Worm (Caenorhabditis elegans) whole organism, L1 larva: ENCODE results near the gene R01H2.2.

Experiments used
- C04F5.9 ChIP-seq: sonication (generic microtip); optimal IDR thresholded peaks from 2 replicates; lab custom pipeline; 2016; ENCODE audit warnings: missing genetic modification characterization, missing compliant biosample characterization
- C34B4.2 ChIP-seq: sonication (generic microtip); optimal IDR thresholded peaks from 2 replicates; lab custom pipeline; 2017; ENCODE audit warnings: mild to moderate bottlenecking, missing genetic modification characterization, missing compliant biosample characterization
- alr-1 ChIP-seq: fragments of 200-800 bp; sonication (Bioruptor generic); optimal IDR thresholded peaks from 2 replicates; lab custom pipeline; 2018; ENCODE audit warnings: borderline replicate concordance, mild to moderate bottlenecking, missing genetic modification characterization, missing compliant biosample characterization
- ama-1 ChIP-seq: fragments of 150-350 bp; optimal IDR thresholded peaks from 2 replicates; lab custom pipeline; 2014
- ceh-63 ChIP-seq: fragments of 200-800 bp; sonication (Bioruptor generic); optimal IDR thresholded peaks from 2 replicates; lab custom pipeline; 2018; ENCODE audit warnings: mild to moderate bottlenecking, missing genetic modification characterization, missing compliant biosample characterization
- ceh-82 ChIP-seq, 3 experiments: fragments of 150-350 bp in 1 of 3; sonication (generic microtip) in 2 of 3; optimal IDR thresholded peaks; 2 replicates each; lab custom pipeline; 2014 to 2017; ENCODE audit warnings: missing biosample characterization in 3 of 3, missing genetic modification characterization in 3 of 3
- ceh-88 ChIP-seq: fragments of 200-800 bp; sonication (Bioruptor generic); IDR thresholded peaks from 2 replicates; pipeline ENCODE4 v1.3.6; 2022; ENCODE audit warnings: missing genetic modification characterization, missing compliant biosample characterization
- ceh-90 ChIP-seq: sonication (generic microtip); optimal IDR thresholded peaks from 2 replicates; lab custom pipeline; 2016; ENCODE audit warnings: missing genetic modification characterization, missing compliant biosample characterization
- efl-1 ChIP-seq, 4 experiments: fragments of 150-350 bp; optimal IDR thresholded peaks in 3 of 4; peaks in 1 of 4; 1 replicate in 1 of 4; 2 replicates in 3 of 4; lab custom pipeline; 2014; ENCODE audit warnings: missing biosample characterization in 2 of 4, missing genetic modification characterization in 2 of 4, missing genetic modification reagents in 2 of 4
- efl-3 ChIP-seq: fragments of 200-800 bp; sonication (Bioruptor generic); optimal IDR thresholded peaks from 2 replicates; lab custom pipeline; 2018; ENCODE audit warnings: mild to moderate bottlenecking, missing genetic modification characterization, missing compliant biosample characterization
- elt-2 ChIP-seq: sonication (generic microtip); optimal IDR thresholded peaks from 2 replicates; lab custom pipeline; 2016; ENCODE audit warnings: missing genetic modification characterization, mild to moderate bottlenecking, inconsistent platforms, missing compliant biosample characterization, missing genetic modification reagents
- elt-3 ChIP-seq, 6 experiments: fragments of 150-350 bp in 1 of 6; sonication (generic microtip); optimal IDR thresholded peaks; 2 replicates each; lab custom pipeline; 2017 to 2018; ENCODE audit warnings: missing biosample characterization in 6 of 6, missing genetic modification characterization in 6 of 6, inconsistent platforms in 1 of 6
- fkh-10 ChIP-seq: sonication (generic microtip); optimal IDR thresholded peaks from 2 replicates; lab custom pipeline; 2017; ENCODE audit warnings: missing biosample characterization, missing genetic modification reagents, missing genetic modification characterization
- fkh-8 ChIP-seq: sonication (generic microtip); optimal IDR thresholded peaks from 2 replicates; lab custom pipeline; 2016; ENCODE audit warnings: mild to moderate bottlenecking, missing genetic modification characterization, missing compliant biosample characterization
- irx-1 ChIP-seq: sonication (generic microtip); optimal IDR thresholded peaks from 2 replicates; lab custom pipeline; 2016; ENCODE audit warnings: missing genetic modification characterization, missing compliant biosample characterization
- isw-1 ChIP-seq: fragments of 200-800 bp; sonication (Bioruptor generic); IDR thresholded peaks from 2 replicates; pipeline ENCODE4 v1.3.6; 2022; ENCODE audit warnings: missing genetic modification characterization, missing compliant biosample characterization
- lin-13 ChIP-seq: fragments of 150-350 bp; optimal IDR thresholded peaks from 2 replicates; lab custom pipeline; 2014; ENCODE audit warnings: missing biosample characterization, missing genetic modification reagents, missing genetic modification characterization
- lin-14 ChIP-seq: fragments of 200-800 bp; sonication (Bioruptor generic); optimal IDR thresholded peaks from 2 replicates; lab custom pipeline; 2018; ENCODE audit warnings: mild to moderate bottlenecking, missing genetic modification characterization, moderate library complexity, missing compliant biosample characterization
- lin-15B ChIP-seq: fragments of 150-350 bp; sonication (generic microtip); optimal IDR thresholded peaks from 3 replicates; lab custom pipeline; 2014; ENCODE audit warnings: missing biosample characterization, missing genetic modification characterization
- lin-35 ChIP-seq, 2 experiments: fragments of 150-350 bp; optimal IDR thresholded peaks; 2 replicates each; lab custom pipeline; 2014; ENCODE audit warnings: missing biosample characterization in 2 of 2, missing genetic modification characterization in 2 of 2, missing genetic modification reagents in 2 of 2
- lsy-2 ChIP-seq, 2 experiments: fragments of 150-350 bp; optimal IDR thresholded peaks; 2 replicates each; lab custom pipeline; 2014; ENCODE audit warnings: missing biosample characterization in 2 of 2, missing genetic modification characterization in 2 of 2
- mab-9 ChIP-seq: fragments of 200-800 bp; sonication (Bioruptor generic); IDR thresholded peaks from 2 replicates; pipeline ENCODE4 v1.3.6; 2022; ENCODE audit warnings: missing genetic modification reagents, missing genetic modification characterization, missing compliant biosample characterization
- mdl-1 ChIP-seq, 2 experiments: fragments of 150-350 bp; optimal IDR thresholded peaks; 2 replicates each; lab custom pipeline; 2014 to 2017; ENCODE audit warnings: missing biosample characterization in 2 of 2, missing genetic modification characterization in 2 of 2, inconsistent platforms in 1 of 2
- mef-2 ChIP-seq: fragments of 150-350 bp; optimal IDR thresholded peaks from 2 replicates; lab custom pipeline; 2014; ENCODE audit warnings: missing biosample characterization, missing genetic modification characterization
- mep-1 ChIP-seq: fragments of 150-350 bp; optimal IDR thresholded peaks from 2 replicates; lab custom pipeline; 2014; ENCODE audit warnings: missing biosample characterization, missing genetic modification characterization
- nhr-11 ChIP-seq: fragments of 150-350 bp; optimal IDR thresholded peaks from 2 replicates; lab custom pipeline; 2014; ENCODE audit warnings: missing biosample characterization, missing genetic modification characterization
- nhr-12 ChIP-seq: sonication (generic microtip); optimal IDR thresholded peaks from 2 replicates; lab custom pipeline; 2017; ENCODE audit warnings: missing biosample characterization, missing genetic modification characterization
- nhr-19 ChIP-seq: fragments of 200-800 bp; sonication (Bioruptor generic); conservative IDR thresholded peaks from 2 replicates; pipeline ENCODE4 v1.3.6; 2022; ENCODE audit warnings: missing genetic modification characterization, missing compliant biosample characterization
- nhr-20 ChIP-seq: sonication (generic microtip); optimal IDR thresholded peaks from 2 replicates; lab custom pipeline; 2016; ENCODE audit warnings: mild to moderate bottlenecking, missing genetic modification characterization, missing compliant biosample characterization
- nhr-28 ChIP-seq: fragments of 150-350 bp; optimal IDR thresholded peaks from 2 replicates; lab custom pipeline; 2014; ENCODE audit warnings: missing biosample characterization, missing genetic modification characterization
- nhr-47 ChIP-seq: sonication (generic microtip); optimal IDR thresholded peaks from 2 replicates; lab custom pipeline; 2016; ENCODE audit warnings: mild to moderate bottlenecking, missing genetic modification characterization, moderate library complexity, missing compliant biosample characterization
- nhr-71 ChIP-seq: sonication (generic microtip); optimal IDR thresholded peaks from 2 replicates; lab custom pipeline; 2016; ENCODE audit warnings: mild to moderate bottlenecking, missing genetic modification characterization, moderate library complexity, missing compliant biosample characterization
- nhr-76 ChIP-seq: sonication (generic microtip); optimal IDR thresholded peaks from 2 replicates; lab custom pipeline; 2017; ENCODE audit warnings: missing biosample characterization, missing genetic modification characterization
- nhr-84 ChIP-seq: sonication (generic microtip); optimal IDR thresholded peaks from 2 replicates; lab custom pipeline; 2017; ENCODE audit warnings: missing biosample characterization, missing genetic modification characterization
- nhr-85 ChIP-seq: sonication (generic microtip); peaks from one replicate; lab custom pipeline; 2016; ENCODE audit warnings: missing genetic modification characterization, inconsistent platforms, missing compliant biosample characterization
- pax-3 ChIP-seq: fragments of 200-800 bp; sonication (Bioruptor generic); optimal IDR thresholded peaks from 2 replicates; lab custom pipeline; 2018; ENCODE audit warnings: mild to moderate bottlenecking, missing genetic modification characterization, moderate library complexity, missing compliant biosample characterization
- pqm-1 ChIP-seq: sonication (generic microtip); optimal IDR thresholded peaks from 3 replicates; lab custom pipeline; 2017; ENCODE audit warnings: missing biosample characterization, missing genetic modification characterization
- rnt-1 ChIP-seq: sonication (generic microtip); optimal IDR thresholded peaks from 2 replicates; lab custom pipeline; 2016; ENCODE audit warnings: mild to moderate bottlenecking, missing genetic modification characterization, moderate library complexity, missing compliant biosample characterization
- skn-1 ChIP-seq: fragments of 150-350 bp; optimal IDR thresholded peaks from 2 replicates; lab custom pipeline; 2014; ENCODE audit warnings: missing biosample characterization, missing genetic modification characterization
- snpc-4 ChIP-seq: fragments of 150-350 bp; optimal IDR thresholded peaks from 2 replicates; lab custom pipeline; 2014; ENCODE audit warnings: missing biosample characterization, missing genetic modification characterization
- snu-23 ChIP-seq: sonication (generic microtip); optimal IDR thresholded peaks from 2 replicates; lab custom pipeline; 2016; ENCODE audit warnings: missing genetic modification characterization, missing compliant biosample characterization
- sox-4 ChIP-seq: sonication (generic microtip); optimal IDR thresholded peaks from 2 replicates; lab custom pipeline; 2016; ENCODE audit warnings: missing genetic modification characterization, missing compliant biosample characterization
- sup-37 ChIP-seq: fragments of 200-800 bp; sonication (Bioruptor generic); optimal IDR thresholded peaks from 2 replicates; lab custom pipeline; 2018; ENCODE audit warnings: mild to moderate bottlenecking, missing genetic modification characterization, missing compliant biosample characterization
- swsn-7 ChIP-seq: sonication (generic microtip); optimal IDR thresholded peaks from 2 replicates; lab custom pipeline; 2016; ENCODE audit warnings: missing genetic modification characterization, missing compliant biosample characterization
- tbx-2 ChIP-seq: sonication (generic microtip); optimal IDR thresholded peaks from 2 replicates; lab custom pipeline; 2016; ENCODE audit warnings: missing genetic modification characterization, missing compliant biosample characterization
- unc-130 ChIP-seq: fragments of 150-350 bp; optimal IDR thresholded peaks from 2 replicates; lab custom pipeline; 2017; ENCODE audit warnings: missing biosample characterization, missing genetic modification characterization, inconsistent platforms
- unc-62 ChIP-seq: fragments of 150-350 bp; optimal IDR thresholded peaks from 2 replicates; lab custom pipeline; 2014; ENCODE audit warnings: missing biosample characterization, missing genetic modification reagents, missing genetic modification characterization
- unc-86 ChIP-seq: sonication (generic microtip); optimal IDR thresholded peaks from 2 replicates; lab custom pipeline; 2016; ENCODE audit warnings: missing genetic modification characterization, missing compliant biosample characterization
- vab-15 ChIP-seq: sonication (generic microtip); optimal IDR thresholded peaks from 2 replicates; lab custom pipeline; 2017; ENCODE audit warnings: missing genotype, mild to moderate bottlenecking, missing genetic modification characterization, missing compliant biosample characterization
- ztf-4 ChIP-seq: fragments of 150-350 bp; optimal IDR thresholded peaks from 2 replicates; lab custom pipeline; 2014; ENCODE audit warnings: missing biosample characterization, missing genetic modification characterization

The R01H2.2 gene

DNA sequence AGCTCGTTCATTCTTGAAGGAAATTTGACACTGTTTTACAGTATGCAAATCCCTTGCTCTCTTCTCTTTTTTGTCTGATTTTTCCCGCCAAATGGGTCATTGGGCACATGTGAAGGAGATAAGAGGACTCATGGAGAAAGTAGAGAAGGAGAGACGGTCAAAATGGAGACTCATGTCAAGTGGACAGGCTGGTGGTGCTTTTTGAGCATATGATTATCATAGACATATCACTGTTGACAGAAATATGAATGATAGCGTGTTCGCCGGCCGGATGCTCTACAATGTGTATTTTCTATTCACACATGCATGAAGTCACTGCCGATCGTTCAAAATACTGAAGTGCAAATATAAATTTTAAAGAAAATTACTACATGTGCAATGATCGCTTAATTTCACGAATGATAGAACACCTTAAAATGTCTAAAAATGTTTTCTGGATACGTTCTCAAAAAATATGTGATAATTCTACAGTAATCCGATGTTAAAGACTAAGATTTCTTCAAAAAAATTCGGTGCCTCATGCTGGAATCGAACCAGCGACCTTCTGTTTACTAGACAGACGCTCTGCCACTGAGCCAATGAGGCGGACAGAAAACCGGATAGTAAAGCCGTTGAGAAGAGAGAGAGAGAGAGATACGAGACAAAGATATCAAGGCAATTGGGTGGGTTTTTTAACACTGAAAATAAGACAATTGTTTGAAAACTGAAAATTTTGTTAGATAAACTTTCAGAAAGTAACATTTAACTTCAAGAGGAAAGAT, 26.1 kb upstream of the R01H2.2 start (continued):
- TF ChIP-seq C04F5.9 (tag; lab: Kevin White, UChicago) = no peak
- TF ChIP-seq elt-3 (tag; optimal IDR thresholded peaks at IDR 0.05; lab: Kevin White, UChicago) = peak in 1 of 6 experiments; percentile 1
- TF ChIP-seq fkh-8 (tag; lab: Kevin White, UChicago) = peak; percentile 51
- TF ChIP-seq lin-14 (GFP tag; lab: Kevin White, UChicago) = peak; percentile 15
- peak; percentile 41 for TF ChIP-seq mep-1 (tag; lab: Kevin White, UChicago)
- TF ChIP-seq unc-62 (GFP tag; lab: Kevin White, UChicago) = no peak
- peak; percentile 85 for TF ChIP-seq snpc-4
- peak; percentile 53 for TF ChIP-seq nhr-47 (tag; lab: Kevin White, UChicago)
- TF ChIP-seq nhr-76 = no peak
- TF ChIP-seq ceh-88 (GFP tag; lab: Robert Waterston, UW) = no peak
- no peak for TF ChIP-seq irx-1
- peak; percentile 15 for TF ChIP-seq skn-1 (tag; lab: Kevin White, UChicago)
- TF ChIP-seq unc-86 = no peak
- no peak for TF ChIP-seq ama-1 (lab: Kevin White, UChicago)
- no peak for TF ChIP-seq unc-130 (tag; lab: Kevin White, UChicago)
- TF ChIP-seq fkh-10 (GFP tag; lab: Kevin White, UChicago) = no peak
- no peak for TF ChIP-seq lin-15B (tag; lab: Kevin White, UChicago)
- peak; percentile 41 for TF ChIP-seq swsn-7 (tag; lab: Kevin White, UChicago)
- TF ChIP-seq lin-13 (GFP tag; lab: Kevin White, UChicago) = peak; percentile 2
- TF ChIP-seq sox-4 (tag; lab: Kevin White, UChicago) = no peak
- no peak for TF ChIP-seq mab-9 (GFP tag; lab: Robert Waterston, UW)
- TF ChIP-seq pqm-1 (tag; lab: Kevin White, UChicago) = no peak
- TF ChIP-seq pax-3 = peak; percentile 15
- TF ChIP-seq rnt-1 = peak; percentile 49
- peak; percentile 60 to 63 for TF ChIP-seq lsy-2 (tag; optimal IDR thresholded peaks at IDR 0.05; lab: Kevin White, UChicago)
- peak; percentile 59 for TF ChIP-seq nhr-19 (GFP tag; lab: Robert Waterston, UW)
- no peak for TF ChIP-seq nhr-11 (tag; lab: Kevin White, UChicago)
- TF ChIP-seq nhr-85 (tag; lab: Kevin White, UChicago) = no peak
- TF ChIP-seq sup-37 (GFP tag; lab: Kevin White, UChicago) = no peak
- no peak for TF ChIP-seq nhr-12 (tag; lab: Kevin White, UChicago)
- no peak for TF ChIP-seq nhr-28 (tag; lab: Kevin White, UChicago)
- TF ChIP-seq ceh-63 (GFP tag; lab: Kevin White, UChicago) = no peak
- TF ChIP-seq ceh-90 (tag; lab: Kevin White, UChicago) = no peak
- peak; percentile 33 for TF ChIP-seq nhr-20
- peak; percentile 65 for TF ChIP-seq snu-23 (GFP tag; lab: Kevin White, UChicago)

DNA sequence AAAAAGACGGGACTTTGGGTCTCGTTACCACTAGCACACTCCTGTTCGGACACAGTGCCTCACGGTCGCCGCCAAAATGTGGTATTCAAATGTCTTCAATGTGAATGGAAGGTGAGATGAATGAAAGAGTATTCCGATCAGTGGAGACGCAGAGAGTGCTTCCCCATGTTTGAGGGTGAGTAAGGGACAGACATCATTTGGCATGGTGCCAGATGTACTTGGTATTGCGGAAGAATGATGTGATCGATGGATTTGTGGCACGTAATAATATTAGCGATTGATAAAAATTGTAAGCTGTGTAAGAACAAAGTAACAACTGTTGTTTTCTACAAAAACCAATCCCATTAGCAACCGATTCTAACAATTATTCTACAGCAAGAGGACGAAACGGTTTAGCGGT, 24.3 kb upstream of the R01H2.2 start:
- TF ChIP-seq lin-14 (GFP tag; lab: Kevin White, UChicago) (peak; percentile 16), elt-2 (tag; lab: Kevin White, UChicago) (no peak), isw-1 (GFP tag; lab: Robert Waterston, UW) (no peak), nhr-71 (tag; lab: Kevin White, UChicago) (no peak), pqm-1 (tag; lab: Kevin White, UChicago) (no peak), ceh-82 (tag; optimal IDR thresholded peaks at IDR 0.05; lab: Kevin White, UChicago) (no peak), nhr-84 (tag; lab: Kevin White, UChicago) (no peak), alr-1 (tag; lab: Kevin White, UChicago) (no peak), tbx-2 (tag; lab: Kevin White, UChicago) (no peak), mep-1 (tag; lab: Kevin White, UChicago) (peak; percentile 12), fkh-8 (tag; lab: Kevin White, UChicago) (no peak), ceh-88 (GFP tag; lab: Robert Waterston, UW) (no peak), swsn-7 (tag; lab: Kevin White, UChicago) (no peak), snu-23 (GFP tag; lab: Kevin White, UChicago) (peak; percentile 15), efl-1 (optimal IDR thresholded peaks at IDR 0.05; lab: Kevin White, UChicago) (no peak), efl-1 (GFP tag; optimal IDR thresholded peaks at IDR 0.05 in 1 of 2; lab: Kevin White, UChicago) (peak in 1 of 2 experiments; percentile 55), ztf-4 (tag; lab: Kevin White, UChicago) (no peak), mdl-1 (tag; optimal IDR thresholded peaks at IDR 0.05; lab: Kevin White, UChicago) (no peak), C34B4.2 (tag; lab: Kevin White, UChicago) (no peak), mef-2 (no peak), efl-3 (GFP tag; lab: Kevin White, UChicago) (no peak), lsy-2 (tag; optimal IDR thresholded peaks at IDR 0.05; lab: Kevin White, UChicago) (no peak), vab-15 (tag; lab: Kevin White, UChicago) (no peak), lin-35 (GFP tag; optimal IDR thresholded peaks at IDR 0.05; lab: Kevin White, UChicago) (peak in 1 of 2 experiments; percentile 2), skn-1 (tag; lab: Kevin White, UChicago) (no peak), pax-3 (no peak)
